Worm (Caenorhabditis elegans): ENCODE results near the gene max-1.

DNA sequence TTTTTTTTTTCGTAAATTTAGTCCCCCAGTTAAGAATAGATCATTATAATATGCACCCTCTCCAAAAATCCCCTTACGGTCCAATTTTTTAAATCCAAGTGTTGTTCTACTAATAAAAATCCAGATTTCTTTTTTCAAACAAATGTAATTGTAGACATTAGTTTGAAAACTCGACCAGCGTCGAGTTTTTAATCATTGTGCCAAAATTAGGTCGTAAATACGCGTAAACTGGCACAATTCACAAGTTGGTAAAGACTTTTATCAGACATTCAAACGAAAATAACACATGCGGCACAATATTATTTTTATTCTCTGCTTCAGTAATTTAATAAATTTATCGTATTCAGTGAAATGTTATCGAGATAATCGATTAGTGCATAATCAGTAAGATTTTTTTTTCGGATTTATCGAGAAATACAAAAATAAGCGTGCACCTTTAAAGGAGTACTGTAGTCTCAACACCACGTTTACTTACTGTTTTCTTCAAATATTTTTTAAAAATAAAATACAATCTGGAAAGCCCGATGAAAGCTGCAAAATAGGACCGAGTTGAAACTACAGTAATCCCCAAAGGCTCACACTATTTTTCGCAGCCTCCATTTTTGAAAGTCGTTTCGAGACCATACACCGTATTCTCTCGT is 29.8 kb downstream of the max-1 start, which contains the start of gene C34B4.4:
- TF ChIP-seq nhr-12 (tag; optimal IDR thresholded peaks at IDR 0.05) (no peak), ceh-39 (tag; optimal IDR thresholded peaks at IDR 0.05) (no peak), unc-39 (tag; optimal IDR thresholded peaks at IDR 0.05) (no peak), bed-3 (GFP tag; optimal IDR thresholded peaks at IDR 0.05) (no peak), lin-13 (tag; optimal IDR thresholded peaks at IDR 0.05) (no peak), mep-1 (tag; optimal IDR thresholded peaks at IDR 0.05) (no peak), elt-3 (tag; optimal IDR thresholded peaks at IDR 0.05) (no peak), ztf-11 (tag; optimal IDR thresholded peaks at IDR 0.05) (no peak), snpc-4 (tag; optimal IDR thresholded peaks at IDR 0.05) (no peak), sem-2 (GFP tag; optimal IDR thresholded peaks at IDR 0.05) (no peak), unc-62 (GFP tag; optimal IDR thresholded peaks at IDR 0.05) (no peak)

All from whole organism, mixed stage, embryonic.